Worm (Caenorhabditis elegans): Measurements from ENCODE around the gene ZK470.14.

DNA sequence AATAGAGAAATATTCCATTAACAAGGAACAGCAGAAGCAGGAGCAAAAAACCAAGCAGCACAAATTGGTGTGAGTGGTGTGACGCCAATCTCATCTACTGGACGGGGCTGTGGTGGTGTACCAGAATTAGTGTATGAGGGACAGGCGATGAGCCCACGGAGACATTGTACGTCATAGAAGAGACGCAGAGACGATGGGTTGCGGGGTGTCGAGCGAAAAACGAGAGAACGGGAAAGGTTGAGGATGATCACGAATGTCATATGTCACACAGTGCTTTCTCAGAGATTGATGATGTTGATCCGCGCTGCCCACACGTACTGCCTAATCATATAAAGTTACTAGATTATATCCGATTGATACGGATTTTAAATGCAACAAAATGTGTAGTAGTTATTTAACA is 9.4 kb upstream of the ZK470.14 start:
- TF ChIP-seq F37B4.10 (GFP tag; IDR thresholded peaks at IDR 0.05) (no peak), unc-62 (GFP tag; optimal IDR thresholded peaks at IDR 0.05) (no peak)

All from whole organism, young adult.